Fruit fly (Drosophila melanogaster) whole organism, embryonic: ENCODE data around the gene Gos28.
A peak's percentile ranks its signal among the peaks of the same experiment; 100 is the strongest.

ENCODE experiments used
- B-H1 ChIP-seq: fragments of 200-800 bp; sonication (Bioruptor generic); IDR thresholded peaks from 3 replicates; pipeline ENCODE4 v1.3.6; 2022; ENCODE audit warnings: missing biosample characterization, missing genetic modification characterization
- Bdp1 ChIP-seq: fragments of 200-800 bp; sonication (Bioruptor generic); optimal IDR thresholded peaks from 3 replicates; lab custom pipeline; 2016; ENCODE audit warnings: missing biosample characterization, missing genetic modification characterization
- CG11456 ChIP-seq: fragments of 200-800 bp; sonication (Bioruptor generic); IDR thresholded peaks from 3 replicates; pipeline ENCODE4 v1.3.6; 2022; ENCODE audit warnings: missing biosample characterization, missing genetic modification characterization
- CG11560 ChIP-seq: fragments of 200-800 bp; sonication (Bioruptor generic); IDR thresholded peaks from 3 replicates; pipeline ENCODE4 v1.3.6; 2022; ENCODE audit warnings: missing biosample characterization, missing genetic modification characterization
- CG12769 ChIP-seq: fragments of 200-800 bp; sonication (Bioruptor generic); optimal IDR thresholded peaks from 2 replicates; lab custom pipeline; 2019; ENCODE audit warnings: missing biosample characterization, mild to moderate bottlenecking, missing genetic modification characterization, moderate library complexity
- CG13287 ChIP-seq: fragments of 200-800 bp; sonication (Bioruptor generic); IDR thresholded peaks from 2 replicates; pipeline ENCODE4 v1.3.6; 2022; ENCODE audit warnings: missing biosample characterization, missing genetic modification characterization; ENCODE audit not compliant: partially characterized antibody
- CG14014 ChIP-seq: fragments of 200-800 bp; sonication (Bioruptor generic); IDR thresholded peaks from 2 replicates; pipeline ENCODE4 v1.3.6; 2022; ENCODE audit warnings: missing biosample characterization, missing genetic modification characterization
- CG14050 ChIP-seq: fragments of 200-800 bp; sonication (Bioruptor generic); IDR thresholded peaks from 3 replicates; pipeline ENCODE4 v1.3.6; 2022; ENCODE audit warnings: missing biosample characterization, missing genetic modification characterization
- CG14860 ChIP-seq: fragments of 200-800 bp; sonication (Bioruptor generic); IDR thresholded peaks from 3 replicates; pipeline ENCODE4 v1.3.6; 2022; ENCODE audit warnings: missing biosample characterization, missing genetic modification characterization; ENCODE audit not compliant: partially characterized antibody
- CG16813 ChIP-seq: fragments of 200-800 bp; sonication (Bioruptor generic); IDR thresholded peaks from 3 replicates; pipeline ENCODE4 v1.3.6; 2022; ENCODE audit warnings: missing biosample characterization, missing genetic modification characterization; ENCODE audit not compliant: partially characterized antibody
- CG17186 ChIP-seq: fragments of 200-800 bp; sonication (Bioruptor generic); optimal IDR thresholded peaks from 3 replicates; lab custom pipeline; 2017; ENCODE audit warnings: missing biosample characterization, missing genetic modification reagents, missing genetic modification characterization
- CG17568 ChIP-seq: fragments of 200-800 bp; sonication (Bioruptor generic); optimal IDR thresholded peaks from 2 replicates; lab custom pipeline; 2018; ENCODE audit warnings: missing biosample characterization, mild to moderate bottlenecking, missing genetic modification characterization, moderate library complexity
- CG1792 ChIP-seq: fragments of 200-800 bp; sonication (Bioruptor generic); optimal IDR thresholded peaks from 2 replicates; lab custom pipeline; 2016; ENCODE audit warnings: missing biosample characterization, missing genetic modification characterization
- CG18764 ChIP-seq: fragments of 200-800 bp; sonication (Bioruptor generic); optimal IDR thresholded peaks from 3 replicates; lab custom pipeline; 2016; ENCODE audit warnings: missing biosample characterization, missing genetic modification characterization
- CG2712 ChIP-seq: fragments of 200-800 bp; optimal IDR thresholded peaks from 3 replicates; lab custom pipeline; 2019; ENCODE audit warnings: missing biosample characterization, mild to moderate bottlenecking, missing genetic modification characterization, moderate library complexity
- CG31224 ChIP-seq: fragments of 200-800 bp; sonication (Bioruptor generic); IDR thresholded peaks from 2 replicates; pipeline ENCODE4 v1.3.6; 2022; ENCODE audit warnings: missing biosample characterization, missing genetic modification characterization
- CG4730 ChIP-seq: fragments of 200-800 bp; sonication (Bioruptor generic); IDR thresholded peaks from 2 replicates; pipeline ENCODE4 v1.3.6; 2022; ENCODE audit warnings: missing biosample characterization, missing genetic modification characterization
- CG5180 ChIP-seq: fragments of 200-800 bp; sonication (Bioruptor generic); optimal IDR thresholded peaks from 3 replicates; lab custom pipeline; 2017; ENCODE audit warnings: missing biosample characterization, missing genetic modification characterization, mild to moderate bottlenecking, moderate library complexity, missing genetic modification reagents
- CG6175 ChIP-seq: fragments of 200-800 bp; sonication (Bioruptor generic); IDR thresholded peaks from 3 replicates; pipeline ENCODE4 v1.3.6; 2022; ENCODE audit warnings: missing biosample characterization, missing genetic modification characterization
- CG7987 ChIP-seq: fragments of 200-800 bp; sonication (Bioruptor generic); optimal IDR thresholded peaks from 2 replicates; lab custom pipeline; 2018; ENCODE audit warnings: missing biosample characterization, mild to moderate bottlenecking, missing genetic modification characterization, moderate library complexity
- CG9727 ChIP-seq: fragments of 200-800 bp; sonication (Bioruptor generic); optimal IDR thresholded peaks from 3 replicates; lab custom pipeline; 2017; ENCODE audit warnings: missing biosample characterization, mild to moderate bottlenecking, missing genetic modification characterization
- Dll ChIP-seq: fragments of 200-800 bp; sonication (Bioruptor generic); IDR thresholded peaks from 4 replicates; pipeline ENCODE4 v1.3.6; 2022; ENCODE audit warnings: missing biosample characterization, missing genetic modification characterization; ENCODE audit not compliant: partially characterized antibody
- Ets65A ChIP-seq: fragments of 200-800 bp; sonication (Bioruptor generic); peaks from one replicate; lab custom pipeline; 2016; ENCODE audit warnings: missing biosample characterization, missing genetic modification characterization
- HHEX ChIP-seq: fragments of 200-800 bp; sonication (Bioruptor generic); optimal IDR thresholded peaks from 3 replicates; lab custom pipeline; 2017; ENCODE audit warnings: missing biosample characterization, mild to moderate bottlenecking, missing genetic modification characterization, missing genetic modification reagents
- HLH4C ChIP-seq: fragments of 200-800 bp; sonication (Bioruptor generic); IDR thresholded peaks from 3 replicates; pipeline ENCODE4 v1.3.6; 2022; ENCODE audit warnings: missing biosample characterization, missing genetic modification characterization; ENCODE audit not compliant: partially characterized antibody
- Hmx ChIP-seq: fragments of 200-800 bp; sonication (Bioruptor generic); optimal IDR thresholded peaks from 2 replicates; lab custom pipeline; 2016; ENCODE audit warnings: missing biosample characterization, missing genetic modification characterization
- Lim3 ChIP-seq: fragments of 200-800 bp; sonication (Bioruptor generic); IDR thresholded peaks from 2 replicates; pipeline ENCODE4 v1.3.6; 2022; ENCODE audit warnings: missing biosample characterization, missing genetic modification characterization
- Myb ChIP-seq: fragments of 200-800 bp; sonication (Bioruptor generic); optimal IDR thresholded peaks from 2 replicates; lab custom pipeline; 2016; ENCODE audit warnings: missing biosample characterization, missing genetic modification characterization
- Opbp ChIP-seq: fragments of 200-800 bp; sonication (Bioruptor generic); IDR thresholded peaks from 3 replicates; pipeline ENCODE4 v1.3.6; 2022; ENCODE audit warnings: missing biosample characterization, missing genetic modification characterization; ENCODE audit not compliant: partially characterized antibody
- Ssrp ChIP-seq: fragments of 200-800 bp; sonication (Bioruptor generic); optimal IDR thresholded peaks from 2 replicates; lab custom pipeline; 2018; ENCODE audit warnings: missing biosample characterization, mild to moderate bottlenecking, missing genetic modification characterization, moderate library complexity
- br ChIP-seq: fragments of >200 bp; optimal IDR thresholded peaks from 2 replicates; lab custom pipeline; 2017
- eyg ChIP-seq: fragments of 200-800 bp; sonication (Bioruptor generic); optimal IDR thresholded peaks from 3 replicates; lab custom pipeline; 2016; ENCODE audit warnings: missing biosample characterization, missing genetic modification characterization
- gce ChIP-seq: fragments of 200-800 bp; sonication (Bioruptor generic); IDR thresholded peaks from 3 replicates; pipeline ENCODE4 v1.3.6; 2022; ENCODE audit warnings: missing biosample characterization, missing genetic modification characterization
- gem ChIP-seq: fragments of 200-800 bp; sonication (Bioruptor generic); optimal IDR thresholded peaks from 2 replicates; lab custom pipeline; 2019; ENCODE audit warnings: missing biosample characterization, mild to moderate bottlenecking, missing genetic modification characterization, moderate library complexity
- gro ChIP-seq: fragments of 200-800 bp; sonication (Bioruptor generic); optimal IDR thresholded peaks from 2 replicates; lab custom pipeline; 2016; ENCODE audit warnings: missing biosample characterization, missing genetic modification characterization
- gsb ChIP-seq: fragments of 200-800 bp; sonication (Bioruptor generic); IDR thresholded peaks from 2 replicates; pipeline ENCODE4 v1.3.6; 2022; ENCODE audit warnings: missing biosample characterization, missing genetic modification characterization
- hkb ChIP-seq, 2 experiments: fragments of 200-800 bp in 1 of 2; fragments of >200 bp in 1 of 2; sonication (Bioruptor generic) in 1 of 2; IDR thresholded peaks in 1 of 2; optimal IDR thresholded peaks in 1 of 2; 2 replicates each; pipeline versions ENCODE4 v1.3.6 to Lab custom; 2017 to 2022; ENCODE audit warnings: missing biosample characterization in 1 of 2, missing genetic modification characterization in 1 of 2
- lola ChIP-seq, 3 experiments: fragments of >200 bp in 2 of 3; fragments of 200-800 bp in 1 of 3; sonication (Bioruptor generic) in 1 of 3; optimal IDR thresholded peaks; 2 replicates each; lab custom pipeline; 2017 to 2019; ENCODE audit warnings: missing biosample characterization in 3 of 3, missing genetic modification characterization in 3 of 3, mild to moderate bottlenecking in 1 of 3, moderate library complexity in 1 of 3
- nerfin-2 ChIP-seq: fragments of 200-800 bp; sonication (Bioruptor generic); IDR thresholded peaks from 2 replicates; pipeline ENCODE4 v1.3.6; 2022; ENCODE audit warnings: missing biosample characterization, missing genetic modification characterization; ENCODE audit not compliant: partially characterized antibody
- nom ChIP-seq: fragments of 200-800 bp; sonication (Bioruptor generic); optimal IDR thresholded peaks from 2 replicates; lab custom pipeline; 2017; ENCODE audit warnings: missing biosample characterization, missing genetic modification characterization, mild to moderate bottlenecking, moderate library complexity, missing genetic modification reagents
- org-1 ChIP-seq: fragments of 200-800 bp; sonication (Bioruptor generic); optimal IDR thresholded peaks from 2 replicates; lab custom pipeline; 2017; ENCODE audit warnings: missing biosample characterization, missing genetic modification characterization
- pho ChIP-seq: fragments of 200-800 bp; sonication (Bioruptor generic); optimal IDR thresholded peaks from 2 replicates; lab custom pipeline; 2016; ENCODE audit warnings: missing biosample characterization, missing genetic modification characterization
- row ChIP-seq: fragments of 200-800 bp; sonication (Bioruptor generic); IDR thresholded peaks from 3 replicates; pipeline ENCODE4 v1.3.6; 2022; ENCODE audit warnings: missing biosample characterization, missing genetic modification characterization
- sc ChIP-seq, 3 experiments: fragments of >200 bp in 2 of 3; fragments of 200-800 bp in 1 of 3; sonication (Bioruptor generic) in 1 of 3; optimal IDR thresholded peaks; 2 replicates in 2 of 3; 3 replicates in 1 of 3; lab custom pipeline; 2017; ENCODE audit warnings: mild to moderate bottlenecking in 1 of 3, missing biosample characterization in 1 of 3, missing genetic modification characterization in 1 of 3, missing genetic modification reagents in 1 of 3
- sens ChIP-seq: fragments of 200-800 bp; sonication (Bioruptor generic); peaks from one replicate; lab custom pipeline; 2016; ENCODE audit warnings: missing biosample characterization, missing genetic modification characterization
- seq ChIP-seq: fragments of 200-800 bp; sonication (Bioruptor generic); IDR thresholded peaks from 2 replicates; pipeline ENCODE4 v1.3.6; 2022; ENCODE audit warnings: missing biosample characterization, missing genetic modification characterization
- sna ChIP-seq: fragments of 200-800 bp; sonication (Bioruptor generic); IDR thresholded peaks from 2 replicates; pipeline ENCODE4 v1.3.6; 2022; ENCODE audit warnings: missing biosample characterization, missing genetic modification characterization; ENCODE audit not compliant: partially characterized antibody
- z ChIP-seq: fragments of 200-800 bp; sonication (Bioruptor generic); IDR thresholded peaks from 3 replicates; pipeline ENCODE4 v1.3.6; 2022; ENCODE audit warnings: missing biosample characterization, missing genetic modification characterization
- zen2 ChIP-seq: fragments of 200-800 bp; sonication (Bioruptor generic); IDR thresholded peaks from 3 replicates; pipeline ENCODE4 v1.3.6; 2022; ENCODE audit warnings: missing biosample characterization, missing genetic modification characterization; ENCODE audit not compliant: partially characterized antibody

Gene Gos28

dm6 chr3R:18628311-18628811 lies 35.2 kb upstream of the Gos28 start:
- no peak for TF ChIP-seq Ets65A
- TF ChIP-seq HLH4C (GFP tag; lab: Robert Waterston, UW): peak; percentile 78
- no peak for TF ChIP-seq CG9727 (GFP tag; lab: Kevin White, UChicago)
- TF ChIP-seq row (GFP tag; lab: Robert Waterston, UW): 0 out of 3 replicates have a peak, but pooled peaks have one; percentile 20
- 0 out of 3 replicates have a peak, but pooled peaks have one; percentile 14 for TF ChIP-seq zen2 (GFP tag; lab: Robert Waterston, UW)
- TF ChIP-seq CG31224: no peak
- no peak for TF ChIP-seq CG7987 (GFP tag; lab: Kevin White, UChicago)
- no peak for TF ChIP-seq sc (optimal IDR thresholded peaks at IDR 0.05; lab: Kevin White, UChicago)
- no peak for TF ChIP-seq sc (GFP tag; optimal IDR thresholded peaks at IDR 0.05; lab: Kevin White, UChicago)
- TF ChIP-seq CG1792 (GFP tag; lab: Kevin White, UChicago): no peak
- no peak for TF ChIP-seq eyg (GFP tag; lab: Kevin White, UChicago)
- no peak for TF ChIP-seq B-H1 (GFP tag; lab: Robert Waterston, UW)
- TF ChIP-seq CG2712: no peak
- TF ChIP-seq Lim3 (GFP tag; lab: Robert Waterston, UW): no peak
- TF ChIP-seq Myb (GFP tag; lab: Kevin White, UChicago): no peak
- peak; percentile 43; the same call in 1 of the 2 replicates for TF ChIP-seq CG13287 (GFP tag; lab: Robert Waterston, UW)
- TF ChIP-seq CG14014: 0 out of 2 replicates have a peak, but pooled peaks have one; percentile 8
- TF ChIP-seq CG4730 (GFP tag; lab: Robert Waterston, UW): no peak
- no peak for TF ChIP-seq z (GFP tag; lab: Robert Waterston, UW)
- TF ChIP-seq hkb (optimal IDR thresholded peaks at IDR 0.05; lab: Kevin White, UChicago): no peak
- TF ChIP-seq hkb (GFP tag; IDR thresholded peaks at IDR 0.05; lab: Robert Waterston, UW): no peak
- TF ChIP-seq CG14050 (GFP tag; lab: Robert Waterston, UW): no peak
- peak; percentile 62 for TF ChIP-seq nerfin-2
- TF ChIP-seq HHEX: no peak
- TF ChIP-seq CG18764 (GFP tag; lab: Kevin White, UChicago): no peak
- peak; percentile 60; the same call in 1 of the 2 replicates for TF ChIP-seq sna (GFP tag; lab: Robert Waterston, UW)
- no peak for TF ChIP-seq pho
- TF ChIP-seq nom (GFP tag; lab: Kevin White, UChicago): peak; percentile 12
- TF ChIP-seq CG17186 (GFP tag; lab: Kevin White, UChicago): no peak
- peak; percentile 89 for TF ChIP-seq sens
- TF ChIP-seq CG11456 (GFP tag; lab: Robert Waterston, UW): no peak
- TF ChIP-seq gce: peak; percentile 36; the same call in 1 of the 3 replicates
- no peak for TF ChIP-seq org-1
- TF ChIP-seq Ssrp (tag; lab: Kevin White, UChicago): no peak
- no peak for TF ChIP-seq Hmx (GFP tag; lab: Kevin White, UChicago)
- TF ChIP-seq CG11560 (tag; lab: Robert Waterston, UW): no peak
- TF ChIP-seq br: no peak
- TF ChIP-seq Bdp1 (GFP tag; lab: Kevin White, UChicago): peak; percentile 98
- peak; percentile 60; the same call in 3 of the 4 replicates for TF ChIP-seq Dll (GFP tag; lab: Robert Waterston, UW)
- no peak for TF ChIP-seq gro (GFP tag; lab: Kevin White, UChicago)
- TF ChIP-seq CG16813: peak; percentile 40; the same call in 2 of the 3 replicates
- no peak for TF ChIP-seq seq (GFP tag; lab: Robert Waterston, UW)
- TF ChIP-seq CG12769: peak; percentile 59
- peak; percentile 43; the same call in 1 of the 3 replicates for TF ChIP-seq CG6175 (GFP tag; lab: Robert Waterston, UW)
- no peak for TF ChIP-seq gem (tag; lab: Kevin White, UChicago)
- TF ChIP-seq lola (GFP tag; optimal IDR thresholded peaks at IDR 0.05; lab: Kevin White, UChicago): no peak
- TF ChIP-seq CG17568 (GFP tag; lab: Kevin White, UChicago): no peak
- peak; percentile 57 for TF ChIP-seq CG5180 (GFP tag; lab: Kevin White, UChicago)
- TF ChIP-seq CG14860 (GFP tag; lab: Robert Waterston, UW): peak; percentile 70
- no peak for TF ChIP-seq gsb (GFP tag; lab: Robert Waterston, UW)
- TF ChIP-seq Opbp (GFP tag; lab: Robert Waterston, UW): peak; percentile 66; the same call in 2 of the 3 replicates
